Worm (Caenorhabditis elegans): ENCODE data around the gene pgap-1.

pgap-1 gene

ce11 chrV:11265482-11265881, 23.8 kb downstream of the pgap-1 start, which contains the start of gene cln-3.1:
TSS of gene cln-3.1 (minus strand) at chrV:11265652.
- TF ChIP-seq bed-1 (GFP tag; IDR thresholded peaks at IDR 0.05) (no peak), ceh-79 (tag; optimal IDR thresholded peaks at IDR 0.05) (no peak), nfya-1 (tag; optimal IDR thresholded peaks at IDR 0.05; ENCODE audit: borderline replicate concordance, insufficient read depth) (no peak), nhr-80 (tag; optimal IDR thresholded peaks at IDR 0.05) (peak; percentile 61), egl-44 (GFP tag; IDR thresholded peaks at IDR 0.05) (no peak), unc-62 (GFP tag; optimal IDR thresholded peaks at IDR 0.05) (no peak)

ce11 chrV:11266681-11267080, 25.0 kb downstream of the pgap-1 start, which contains the start of gene str-116:
TSS of gene str-116 (plus strand) at chrV:11266981.
- no peak for TF ChIP-seq snpc-4 (GFP tag; optimal IDR thresholded peaks at IDR 0.05)
- no peak for TF ChIP-seq snpc-4 (tag; optimal IDR thresholded peaks at IDR 0.05)
- no peak for TF ChIP-seq efl-1 (GFP tag; optimal IDR thresholded peaks at IDR 0.05)
- no peak for TF ChIP-seq aptf-3 (GFP tag; IDR thresholded peaks at IDR 0.05)
- no peak for TF ChIP-seq fkh-3 (tag; optimal IDR thresholded peaks at IDR 0.05)
- TF ChIP-seq mel-28 (tag; optimal IDR thresholded peaks at IDR 0.05; ENCODE audit: borderline replicate concordance) = no peak
- no peak for TF ChIP-seq T26A5.8 (tag; optimal IDR thresholded peaks at IDR 0.05)
- no peak for TF ChIP-seq pbrm-1 (GFP tag; IDR thresholded peaks at IDR 0.05)

ce11 chrV:11268791-11269190, 27.1 kb downstream of the pgap-1 start, which contains the start of gene str-115:
TSS of gene str-115 (plus strand) at chrV:11269091.
- TF ChIP-seq ceh-40 (GFP tag; IDR thresholded peaks at IDR 0.05) (no peak), nhr-90 (tag; optimal IDR thresholded peaks at IDR 0.05) (no peak), F57C9.4 (tag; optimal IDR thresholded peaks at IDR 0.05) (no peak), hmg-1.2 (GFP tag; IDR thresholded peaks at IDR 0.05) (no peak), mcd-1 (GFP tag; IDR thresholded peaks at IDR 0.05) (no peak), C06A6.2 (GFP tag; conservative IDR thresholded peaks at IDR 0.05) (no peak), egrh-3 (GFP tag; IDR thresholded peaks at IDR 0.05) (no peak), mel-28 (tag; optimal IDR thresholded peaks at IDR 0.05; ENCODE audit: borderline replicate concordance) (no peak), pha-4 (tag; optimal IDR thresholded peaks at IDR 0.05) (no peak), nhr-179 (tag; optimal IDR thresholded peaks at IDR 0.05) (no peak), zfh-2 (GFP tag; conservative IDR thresholded peaks at IDR 0.05) (no peak), nhr-27 (tag; optimal IDR thresholded peaks at IDR 0.05) (no peak), Y67H2A.10 (GFP tag; conservative IDR thresholded peaks at IDR 0.05) (no peak), ztf-28 (GFP tag; IDR thresholded peaks at IDR 0.05) (no peak), let-526 (GFP tag; IDR thresholded peaks at IDR 0.05) (no peak), die-1 (tag; optimal IDR thresholded peaks at IDR 0.05) (no peak), D2030.7 (GFP tag; IDR thresholded peaks at IDR 0.05) (no peak), F37B4.10 (GFP tag; IDR thresholded peaks at IDR 0.05) (no peak), ztf-26 (tag; optimal IDR thresholded peaks at IDR 0.05) (no peak)

ce11 chrV:11271051-11271450, 29.4 kb downstream of the pgap-1 start, which contains the start of gene clec-222:
TSS of gene clec-222 (plus strand) at chrV:11271351.
- no peak for TF ChIP-seq Y53F4B.3 (GFP tag; IDR thresholded peaks at IDR 0.05)
- no peak for TF ChIP-seq lag-1 (GFP tag; IDR thresholded peaks at IDR 0.05)
- TF ChIP-seq ztf-26 (tag; optimal IDR thresholded peaks at IDR 0.05) = no peak
- TF ChIP-seq egl-18 (GFP tag; IDR thresholded peaks at IDR 0.05) = no peak
- TF ChIP-seq K11D2.4 (GFP tag; IDR thresholded peaks at IDR 0.05) = no peak
- TF ChIP-seq nfya-1 (tag; optimal IDR thresholded peaks at IDR 0.05; ENCODE audit: borderline replicate concordance, insufficient read depth) = no peak
- TF ChIP-seq athp-1 (tag; optimal IDR thresholded peaks at IDR 0.05) = no peak
- no peak for TF ChIP-seq tbp1 (GFP tag; optimal IDR thresholded peaks at IDR 0.05)
- no peak for TF ChIP-seq snpc-4 (GFP tag; optimal IDR thresholded peaks at IDR 0.05)
- no peak for TF ChIP-seq snpc-4 (tag; optimal IDR thresholded peaks at IDR 0.05)
- TF ChIP-seq F57A8.1 (GFP tag; optimal IDR thresholded peaks at IDR 0.05) = no peak
- no peak for TF ChIP-seq die-1 (tag; optimal IDR thresholded peaks at IDR 0.05)
- no peak for TF ChIP-seq nfya-2 (GFP tag; IDR thresholded peaks at IDR 0.05)
- no peak for TF ChIP-seq ztf-18 (tag; optimal IDR thresholded peaks at IDR 0.05)
- no peak for TF ChIP-seq lin-26 (GFP tag; IDR thresholded peaks at IDR 0.05)
- no peak for TF ChIP-seq snpc-1.1 (tag; optimal IDR thresholded peaks at IDR 0.05; ENCODE audit: insufficient read depth)
- no peak for TF ChIP-seq tlf-1 (GFP tag; optimal IDR thresholded peaks at IDR 0.05)
- no peak for TF ChIP-seq hlh-12 (tag; optimal IDR thresholded peaks at IDR 0.05)
- no peak for TF ChIP-seq unc-62 (GFP tag; optimal IDR thresholded peaks at IDR 0.05)
- no peak for TF ChIP-seq T07F8.4 (tag; optimal IDR thresholded peaks at IDR 0.05)
- TF ChIP-seq T26A5.8 (tag; optimal IDR thresholded peaks at IDR 0.05) = no peak
